Worm (Caenorhabditis elegans) whole organism, L4 larva: ENCODE data around the gene nas-31.

Experiments used
- D1046.2 ChIP-seq: fragments of 200-800 bp; sonication (Bioruptor generic); IDR thresholded peaks from 2 replicates; pipeline ENCODE4 v1.3.6; 2022; ENCODE audit warnings: missing genetic modification characterization, missing compliant biosample characterization
- F26F4.8 ChIP-seq: fragments of 200-800 bp; sonication (Bioruptor generic); conservative IDR thresholded peaks from 2 replicates; pipeline ENCODE4 v1.3.6; 2022; ENCODE audit warnings: missing genetic modification characterization, missing compliant biosample characterization
- F37D6.2 ChIP-seq: sonication (generic microtip); optimal IDR thresholded peaks from 2 replicates; lab custom pipeline; 2016; ENCODE audit warnings: mild to moderate bottlenecking, missing genetic modification characterization, missing compliant biosample characterization
- F44E2.7 ChIP-seq: fragments of 200-800 bp; sonication (Bioruptor generic); IDR thresholded peaks from 2 replicates; pipeline ENCODE4 v2.1.2; 2022; ENCODE audit warnings: missing genetic modification characterization, missing compliant biosample characterization
- T20F7.1 ChIP-seq: fragments of 200-800 bp; sonication (Bioruptor generic); optimal IDR thresholded peaks from 2 replicates; lab custom pipeline; 2018; ENCODE audit warnings: mild to moderate bottlenecking, missing genetic modification characterization, missing compliant biosample characterization
- T26A8.4 ChIP-seq: fragments of 200-800 bp; sonication (Bioruptor generic); IDR thresholded peaks from 2 replicates; pipeline ENCODE4 v1.3.6; 2022; ENCODE audit warnings: missing genetic modification characterization, missing compliant biosample characterization
- Y105C5A.15 ChIP-seq: fragments of 200-800 bp; sonication (Bioruptor generic); IDR thresholded peaks from 2 replicates; pipeline ENCODE4 v1.3.6; 2022; ENCODE audit warnings: missing genetic modification characterization, missing compliant biosample characterization
- ZK337.2 ChIP-seq: fragments of 200-800 bp; sonication (Bioruptor generic); IDR thresholded peaks from 2 replicates; pipeline ENCODE4 v1.3.6; 2022; ENCODE audit warnings: missing genetic modification reagents, missing genetic modification characterization, missing compliant biosample characterization
- attf-4 ChIP-seq: sonication (generic microtip); optimal IDR thresholded peaks from 3 replicates; lab custom pipeline; 2017; ENCODE audit warnings: missing biosample characterization, missing genetic modification characterization
- ceh-20 ChIP-seq: fragments of 200-800 bp; sonication (Bioruptor generic); IDR thresholded peaks from 2 replicates; pipeline ENCODE4 v1.3.6; 2022; ENCODE audit warnings: missing genetic modification reagents, missing genetic modification characterization, missing compliant biosample characterization
- ceh-28 ChIP-seq: fragments of 150-350 bp; optimal IDR thresholded peaks from 2 replicates; lab custom pipeline; 2014; ENCODE audit warnings: missing biosample characterization, missing genetic modification reagents, missing genetic modification characterization
- ceh-32 ChIP-seq: sonication (generic microtip); optimal IDR thresholded peaks from 2 replicates; lab custom pipeline; 2016; ENCODE audit warnings: mild to moderate bottlenecking, missing genetic modification characterization, missing compliant biosample characterization; ENCODE audit not compliant: poor library complexity
- ceh-62 ChIP-seq: sonication (generic microtip); optimal IDR thresholded peaks from 2 replicates; lab custom pipeline; 2017; ENCODE audit warnings: missing biosample characterization, missing genetic modification characterization
- cey-2 ChIP-seq: sonication (generic microtip); optimal IDR thresholded peaks from 3 replicates; lab custom pipeline; 2017; ENCODE audit warnings: missing genetic modification characterization, mild to moderate bottlenecking, missing compliant biosample characterization, antibody characterized with exemption, borderline replicate concordance; ENCODE audit not compliant: insufficient read depth
- ctbp-1 ChIP-seq: fragments of 200-800 bp; sonication (Bioruptor generic); IDR thresholded peaks from 2 replicates; pipeline ENCODE4 v1.3.6; 2022; ENCODE audit warnings: missing genetic modification reagents, missing genetic modification characterization, missing compliant biosample characterization
- daf-12 ChIP-seq: fragments of 150-350 bp; optimal IDR thresholded peaks from 2 replicates; lab custom pipeline; 2014; ENCODE audit warnings: missing biosample characterization, missing genetic modification reagents, missing genetic modification characterization
- dpl-1 ChIP-seq: fragments of 150-350 bp; optimal IDR thresholded peaks from 2 replicates; lab custom pipeline; 2014; ENCODE audit warnings: missing biosample characterization, missing genetic modification reagents, missing genetic modification characterization
- duxl-1 ChIP-seq: sonication (generic microtip); optimal IDR thresholded peaks from 2 replicates; lab custom pipeline; 2016; ENCODE audit warnings: mild to moderate bottlenecking, missing genetic modification characterization, moderate library complexity, missing compliant biosample characterization; ENCODE audit not compliant: poor library complexity
- dve-1 ChIP-seq: sonication (generic microtip); optimal IDR thresholded peaks from 2 replicates; lab custom pipeline; 2017; ENCODE audit warnings: antibody characterized with exemption, mild to moderate bottlenecking, missing genetic modification characterization, missing compliant biosample characterization; ENCODE audit not compliant: insufficient read depth
- fkh-10 ChIP-seq: fragments of 150-350 bp; optimal IDR thresholded peaks from 2 replicates; lab custom pipeline; 2014; ENCODE audit warnings: missing biosample characterization, missing genetic modification reagents, missing genetic modification characterization
- lim-7 ChIP-seq: fragments of 200-800 bp; sonication (Bioruptor generic); IDR thresholded peaks from 2 replicates; pipeline ENCODE4 v1.3.6; 2022; ENCODE audit warnings: missing genetic modification characterization, missing compliant biosample characterization
- lin-1 ChIP-seq: fragments of 200-800 bp; sonication (Bioruptor generic); IDR thresholded peaks from 2 replicates; pipeline ENCODE4 v1.3.6; 2022; ENCODE audit warnings: missing genetic modification reagents, missing genetic modification characterization, missing compliant biosample characterization
- lin-13 ChIP-seq: fragments of 150-350 bp; optimal IDR thresholded peaks from 2 replicates; lab custom pipeline; 2014; ENCODE audit warnings: missing biosample characterization, missing genetic modification reagents, missing genetic modification characterization
- lir-3 ChIP-seq: sonication (generic microtip); optimal IDR thresholded peaks from 2 replicates; lab custom pipeline; 2016; ENCODE audit warnings: mild to moderate bottlenecking, missing genetic modification characterization, missing compliant biosample characterization
- lsy-2 ChIP-seq, 2 experiments: fragments of 150-350 bp in 1 of 2; sonication (generic microtip) in 1 of 2; optimal IDR thresholded peaks; 2 replicates each; lab custom pipeline; 2014 to 2017; ENCODE audit warnings: missing biosample characterization in 2 of 2, missing genetic modification characterization in 2 of 2
- madf-5 ChIP-seq, 2 experiments: fragments of 200-800 bp; sonication (Bioruptor generic); IDR thresholded peaks; 2 replicates each; pipeline ENCODE4 v1.3.6; 2022; ENCODE audit warnings: missing compliant biosample characterization in 2 of 2, missing genetic modification characterization in 2 of 2
- madf-9 ChIP-seq: fragments of 200-800 bp; sonication (Bioruptor generic); conservative IDR thresholded peaks from 2 replicates; pipeline ENCODE4 v1.3.6; 2022; ENCODE audit warnings: missing genetic modification reagents, missing genetic modification characterization, missing compliant biosample characterization
- mep-1 ChIP-seq: fragments of 150-350 bp; sonication (generic microtip); optimal IDR thresholded peaks from 3 replicates; lab custom pipeline; 2014; ENCODE audit warnings: missing biosample characterization, missing genetic modification characterization
- mxl-2 ChIP-seq: fragments of 200-800 bp; sonication (Bioruptor generic); conservative IDR thresholded peaks from 2 replicates; pipeline ENCODE4 v1.3.6; 2022; ENCODE audit warnings: missing genetic modification reagents, missing genetic modification characterization, missing compliant biosample characterization
- nhr-111 ChIP-seq: fragments of 200-800 bp; sonication (Bioruptor generic); optimal IDR thresholded peaks from 2 replicates; lab custom pipeline; 2018; ENCODE audit warnings: mild to moderate bottlenecking, missing genetic modification characterization, missing compliant biosample characterization
- nhr-25 ChIP-seq: sonication (generic microtip); optimal IDR thresholded peaks from 2 replicates; lab custom pipeline; 2017; ENCODE audit warnings: missing genetic modification characterization, mild to moderate bottlenecking, missing compliant biosample characterization, antibody characterized with exemption, moderate library complexity, borderline replicate concordance; ENCODE audit not compliant: insufficient read depth
- nhr-28 ChIP-seq: fragments of 150-350 bp; optimal IDR thresholded peaks from 2 replicates; lab custom pipeline; 2014; ENCODE audit warnings: missing biosample characterization, missing genetic modification characterization
- nhr-48 ChIP-seq: sonication (generic microtip); optimal IDR thresholded peaks from 2 replicates; lab custom pipeline; 2016; ENCODE audit warnings: mild to moderate bottlenecking, missing genetic modification characterization, missing compliant biosample characterization
- nhr-6 ChIP-seq: fragments of 150-350 bp; optimal IDR thresholded peaks from 2 replicates; lab custom pipeline; 2014; ENCODE audit warnings: missing biosample characterization, missing genetic modification characterization
- nhr-76 ChIP-seq: fragments of 150-350 bp; optimal IDR thresholded peaks from 2 replicates; lab custom pipeline; 2014; ENCODE audit warnings: missing biosample characterization, missing genetic modification characterization
- nhr-77 ChIP-seq: fragments of 150-350 bp; optimal IDR thresholded peaks from 2 replicates; lab custom pipeline; 2014; ENCODE audit warnings: missing biosample characterization, missing genetic modification characterization
- pha-4 ChIP-seq, 2 experiments: fragments of 150-350 bp in 1 of 2; fragments of 200-800 bp in 1 of 2; sonication (Bioruptor generic) in 1 of 2; IDR thresholded peaks in 1 of 2; optimal IDR thresholded peaks in 1 of 2; 2 replicates each; pipeline versions ENCODE4 v1.3.6 to Lab custom; 2014 to 2022; ENCODE audit warnings: missing genetic modification characterization in 2 of 2, missing genetic modification reagents in 2 of 2, missing biosample characterization in 1 of 2, missing compliant biosample characterization in 1 of 2
- php-3 ChIP-seq: fragments of 200-800 bp; sonication (Bioruptor generic); IDR thresholded peaks from 2 replicates; pipeline ENCODE4 v1.3.6; 2022; ENCODE audit warnings: missing genetic modification reagents, missing genetic modification characterization, missing compliant biosample characterization
- pqm-1 ChIP-seq: sonication (generic microtip); optimal IDR thresholded peaks from 2 replicates; lab custom pipeline; 2017; ENCODE audit warnings: missing biosample characterization, missing genetic modification characterization
- rbr-2 ChIP-seq: sonication (generic microtip); optimal IDR thresholded peaks from 2 replicates; lab custom pipeline; 2016; ENCODE audit warnings: missing genotype, missing genetic modification characterization, missing compliant biosample characterization
- set-16 ChIP-seq: fragments of 200-800 bp; sonication (Bioruptor generic); IDR thresholded peaks from 2 replicates; pipeline ENCODE4 v1.3.6; 2022; ENCODE audit warnings: missing genetic modification reagents, missing genetic modification characterization, missing compliant biosample characterization
- skn-1 ChIP-seq: fragments of 150-350 bp; optimal IDR thresholded peaks from 2 replicates; lab custom pipeline; 2014; ENCODE audit warnings: missing biosample characterization, missing genetic modification characterization
- snpc-1.2 ChIP-seq: fragments of 200-800 bp; sonication (Bioruptor generic); IDR thresholded peaks from 2 replicates; pipeline ENCODE4 v1.3.6; 2022; ENCODE audit warnings: missing genetic modification reagents, missing genetic modification characterization, missing compliant biosample characterization
- spr-3 ChIP-seq: fragments of 200-800 bp; sonication (Bioruptor generic); optimal IDR thresholded peaks from 2 replicates; lab custom pipeline; 2018; ENCODE audit warnings: mild to moderate bottlenecking, missing genetic modification characterization, missing compliant biosample characterization
- unc-130 ChIP-seq: sonication (generic microtip); optimal IDR thresholded peaks from 2 replicates; lab custom pipeline; 2016; ENCODE audit warnings: missing genetic modification reagents, missing genetic modification characterization, missing compliant biosample characterization
- unc-62 ChIP-seq, 3 experiments: fragments of 150-350 bp in 1 of 3; sonication (generic microtip); optimal IDR thresholded peaks in 2 of 3; peaks in 1 of 3; 1 replicate in 1 of 3; 2 replicates in 2 of 3; lab custom pipeline; 2014 to 2017; ENCODE audit warnings: missing biosample characterization in 3 of 3, missing genetic modification characterization in 3 of 3, missing genetic modification reagents in 3 of 3, missing genotype in 1 of 3
- zag-1 ChIP-seq: fragments of 150-350 bp; optimal IDR thresholded peaks from 2 replicates; lab custom pipeline; 2014; ENCODE audit warnings: missing biosample characterization, missing genetic modification characterization
- zip-11 ChIP-seq: fragments of 200-800 bp; sonication (Bioruptor generic); IDR thresholded peaks from 2 replicates; pipeline ENCODE4 v1.3.6; 2022; ENCODE audit warnings: missing genetic modification characterization, missing compliant biosample characterization

Gene nas-31

DNA sequence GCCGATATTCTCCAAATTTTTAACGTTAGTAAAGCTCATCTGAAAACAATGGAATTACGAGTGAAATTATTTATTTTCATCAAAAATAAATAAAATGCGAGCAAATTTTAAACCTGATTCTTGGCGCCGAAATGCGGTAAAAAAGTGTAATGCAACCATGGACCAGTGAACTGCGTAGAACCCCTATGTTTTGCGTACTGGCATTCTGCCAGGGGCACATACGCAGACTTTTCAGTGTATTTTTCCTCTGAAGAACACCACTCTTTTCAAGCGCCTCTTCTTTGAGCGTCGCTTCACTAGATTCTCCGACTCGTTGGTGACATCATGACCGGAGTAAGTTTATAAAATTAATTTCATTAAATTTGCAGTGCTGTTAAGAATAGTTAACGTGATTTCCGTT is 43.9 kb upstream of the nas-31 start, which contains the start of the genes ctf-4 and eef-1G (continued):
- TF ChIP-seq pha-4 (GFP tag; IDR thresholded peaks at IDR 0.05; lab: Robert Waterston, UW) (peak; percentile 92), pha-4 (tag; optimal IDR thresholded peaks at IDR 0.05; lab: Kevin White, UChicago) (peak; percentile 100), ceh-20 (peak; percentile 94), ceh-32 (tag; lab: Kevin White, UChicago) (peak; percentile 56), set-16 (GFP tag; lab: Robert Waterston, UW) (peak; percentile 31), attf-4 (no peak), T20F7.1 (GFP tag; lab: Kevin White, UChicago) (peak; percentile 91), dve-1 (tag; lab: Kevin White, UChicago) (peak; percentile 98), duxl-1 (tag; lab: Kevin White, UChicago) (peak; percentile 92), daf-12 (tag; lab: Kevin White, UChicago) (no peak), lin-1 (GFP tag; lab: Robert Waterston, UW) (peak; percentile 94), lin-13 (GFP tag; lab: Kevin White, UChicago) (peak; percentile 92), nhr-6 (tag; lab: Kevin White, UChicago) (peak; percentile 97), nhr-28 (tag; lab: Kevin White, UChicago) (peak; percentile 97), pqm-1 (tag; lab: Kevin White, UChicago) (peak; percentile 78), ZK337.2 (no peak), lsy-2 (tag; optimal IDR thresholded peaks at IDR 0.05; lab: Kevin White, UChicago) (peak; percentile 71 to 96), lir-3 (tag; lab: Kevin White, UChicago) (peak; percentile 6), ceh-62 (no peak), ctbp-1 (GFP tag; lab: Robert Waterston, UW) (peak; percentile 92), dpl-1 (peak; percentile 98), madf-9 (GFP tag; lab: Robert Waterston, UW) (peak; percentile 87; the same call in 1 of the 2 replicates), zag-1 (tag; lab: Kevin White, UChicago) (no peak), madf-5 (GFP tag; IDR thresholded peaks at IDR 0.05; lab: Robert Waterston, UW) (no peak), cey-2 (tag; lab: Kevin White, UChicago) (no peak), nhr-25 (tag; lab: Kevin White, UChicago) (peak; percentile 97), mxl-2 (GFP tag; lab: Robert Waterston, UW) (no peak), php-3 (GFP tag; lab: Robert Waterston, UW) (peak; percentile 82), skn-1 (tag; lab: Kevin White, UChicago) (no peak), spr-3 (peak; percentile 66), rbr-2 (tag; lab: Kevin White, UChicago) (peak; percentile 95), F26F4.8 (no peak), fkh-10 (GFP tag; lab: Kevin White, UChicago) (peak; percentile 87), Y105C5A.15 (GFP tag; lab: Robert Waterston, UW) (no peak), unc-62 (GFP tag; optimal IDR thresholded peaks at IDR 0.05 in 1 of 2; lab: Kevin White, UChicago) (peak in 1 of 2 experiments; percentile 97), unc-62 (tag; optimal IDR thresholded peaks at IDR 0.05; lab: Kevin White, UChicago) (no peak), nhr-48 (tag; lab: Kevin White, UChicago) (peak; percentile 94), ceh-28 (tag; lab: Kevin White, UChicago) (no peak), nhr-76 (tag; lab: Kevin White, UChicago) (peak; percentile 18), F44E2.7 (GFP tag; lab: Robert Waterston, UW) (no peak), snpc-1.2 (GFP tag; lab: Robert Waterston, UW) (peak; percentile 71; the same call in 1 of the 2 replicates), F37D6.2 (tag; lab: Kevin White, UChicago) (peak; percentile 86), unc-130 (GFP tag; lab: Kevin White, UChicago) (peak; percentile 84), zip-11 (GFP tag; lab: Robert Waterston, UW) (no peak), mep-1 (tag; lab: Kevin White, UChicago) (peak; percentile 98), T26A8.4 (peak; percentile 95), D1046.2 (GFP tag; lab: Robert Waterston, UW) (no peak), lim-7 (GFP tag; lab: Robert Waterston, UW) (no peak), nhr-77 (tag; lab: Kevin White, UChicago) (peak; percentile 98), nhr-111 (GFP tag; lab: Kevin White, UChicago) (no peak)
